Worm (Caenorhabditis elegans): ENCODE measurements around the gene ZC239.17.
"Not testable (repeated sequence)": the region's sequence is repeated elsewhere in the genome, so short reads cannot be mapped to it uniquely, and the experiment has no call there.

ce11 chrII:3184858-3185257 is 40.8 kb downstream of the ZC239.17 start, which contains the start of gene sri-78:
- not testable (repeated sequence) for TF ChIP-seq blmp-1 (tag; optimal IDR thresholded peaks at IDR 0.05); hlh-1 (tag; optimal IDR thresholded peaks at IDR 0.05); unc-39 (tag; optimal IDR thresholded peaks at IDR 0.05); ceh-43 (GFP tag; optimal IDR thresholded peaks at IDR 0.05); nhr-237 (tag; optimal IDR thresholded peaks at IDR 0.05); bed-3 (GFP tag; optimal IDR thresholded peaks at IDR 0.05); lin-13 (tag; optimal IDR thresholded peaks at IDR 0.05); M03D4.4 (tag; optimal IDR thresholded peaks at IDR 0.05)

Measured in whole organism, mixed stage, embryonic.